ENCODE assay signal across 6 fruit fly cellular contexts in genomic region chr3R:23922502-23923350, dm6.
A peak's percentile ranks its signal among the peaks of the same experiment; 100 is the strongest.
TF ChIP-seq lines count a peak whose summit lies in the region.

Gene sba (minus strand): TSS chr3R:23922973.
Gene CG31141 (plus strand): TSS chr3R:23923300.

- peak; percentile 9 to 50 for TF ChIP-seq CTCF in S2 (optimal IDR thresholded peaks at IDR 0.05; lab: Kevin White, UChicago)
- peak; percentile 37 for TF ChIP-seq CTCF in whole organism, embryonic (GFP tag; optimal IDR thresholded peaks at IDR 0.05; lab: Kevin White, UChicago)

TF ChIP-seq in whole organism, adult, 20 proteins besides CTCF, POLR2A, EP300 and RAD21:
- no peak for TF ChIP-seq toe (GFP tag; optimal IDR thresholded peaks at IDR 0.05; lab: Kevin White, UChicago)
- peak; percentile 38 for TF ChIP-seq CG33017 (tag; optimal IDR thresholded peaks at IDR 0.05; lab: Kevin White, UChicago)
- no peak for TF ChIP-seq Clk (GFP tag; optimal IDR thresholded peaks at IDR 0.05; lab: Kevin White, UChicago)
- no peak for TF ChIP-seq kay (GFP tag; lab: Kevin White, UChicago; ENCODE audit: borderline replicate concordance)
- peak; percentile 70 for TF ChIP-seq Mnt (GFP tag; optimal IDR thresholded peaks at IDR 0.05; lab: Kevin White, UChicago)
- peak; percentile 40 for TF ChIP-seq CG7101 (tag; optimal IDR thresholded peaks at IDR 0.05; lab: Kevin White, UChicago)
- TF ChIP-seq bab1 (GFP tag; optimal IDR thresholded peaks at IDR 0.05; lab: Kevin White, UChicago): peak; percentile 34
- no peak for TF ChIP-seq CG14711 (tag; optimal IDR thresholded peaks at IDR 0.05; lab: Kevin White, UChicago)
- no peak for TF ChIP-seq CG12768 (GFP tag; optimal IDR thresholded peaks at IDR 0.05; lab: Kevin White, UChicago)
- TF ChIP-seq cic (GFP tag; optimal IDR thresholded peaks at IDR 0.05; lab: Kevin White, UChicago): peak; percentile 48
- no peak for TF ChIP-seq CG7045 (GFP tag; optimal IDR thresholded peaks at IDR 0.05; lab: Kevin White, UChicago)
- no peak for TF ChIP-seq CG11617 (GFP tag; optimal IDR thresholded peaks at IDR 0.05; lab: Kevin White, UChicago)
- TF ChIP-seq ovo (GFP tag; optimal IDR thresholded peaks at IDR 0.05; lab: Kevin White, UChicago): peak; percentile 27
- TF ChIP-seq cnc (optimal IDR thresholded peaks at IDR 0.05; lab: Kevin White, UChicago): no peak

TF ChIP-seq in whole organism, embryonic, 481 proteins besides CTCF, POLR2A, EP300 and RAD21 (continues in another document):
- peak; percentile 76 for TF ChIP-seq E2f2 (GFP tag; IDR thresholded peaks at IDR 0.05; lab: Robert Waterston, UW)
- no peak for TF ChIP-seq D19B (GFP tag; optimal IDR thresholded peaks at IDR 0.05; lab: Kevin White, UChicago)
- TF ChIP-seq CG3281 (GFP tag; optimal IDR thresholded peaks at IDR 0.05; lab: Kevin White, UChicago): no peak
- peak; percentile 43 for TF ChIP-seq row (GFP tag; IDR thresholded peaks at IDR 0.05; lab: Robert Waterston, UW)
- TF ChIP-seq ewg (GFP tag; optimal IDR thresholded peaks at IDR 0.05; lab: Kevin White, UChicago): no peak
- peak; percentile 86 for TF ChIP-seq hbn (GFP tag; IDR thresholded peaks at IDR 0.05; lab: Robert Waterston, UW; ENCODE audit: partially characterized antibody)
- TF ChIP-seq CG2712 (tag; optimal IDR thresholded peaks at IDR 0.05; lab: Kevin White, UChicago): peak; percentile 0
- TF ChIP-seq CG4424 (GFP tag; optimal IDR thresholded peaks at IDR 0.05; lab: Kevin White, UChicago): no peak
- no peak for TF ChIP-seq CG12769 (tag; optimal IDR thresholded peaks at IDR 0.05; lab: Kevin White, UChicago)
- no peak for TF ChIP-seq CG8281 (tag; optimal IDR thresholded peaks at IDR 0.05; lab: Kevin White, UChicago)
- TF ChIP-seq ase (GFP tag; IDR thresholded peaks at IDR 0.05; lab: Robert Waterston, UW): no peak
- TF ChIP-seq dimm (GFP tag; IDR thresholded peaks at IDR 0.05; lab: Robert Waterston, UW): no peak
- no peak for TF ChIP-seq fru (optimal IDR thresholded peaks at IDR 0.05; lab: Kevin White, UChicago)
- TF ChIP-seq slp2 (GFP tag; optimal IDR thresholded peaks at IDR 0.05; lab: Kevin White, UChicago): no peak
- TF ChIP-seq grau (tag; optimal IDR thresholded peaks at IDR 0.05; lab: Kevin White, UChicago): peak; percentile 21
- peak; percentile 78 for TF ChIP-seq tna (GFP tag; IDR thresholded peaks at IDR 0.05; lab: Robert Waterston, UW; ENCODE audit: partially characterized antibody)
- no peak for TF ChIP-seq CG7357 (GFP tag; IDR thresholded peaks at IDR 0.05; lab: Robert Waterston, UW)
- peak; percentile 70; the same call in 1 of the 3 replicates for TF ChIP-seq CG34422 (GFP tag; IDR thresholded peaks at IDR 0.05; lab: Robert Waterston, UW)
- TF ChIP-seq CG9797 (GFP tag; optimal IDR thresholded peaks at IDR 0.05; lab: Kevin White, UChicago): peak; percentile 76
- peak; percentile 11 for TF ChIP-seq CG7556 (GFP tag; optimal IDR thresholded peaks at IDR 0.05; lab: Kevin White, UChicago)

TF ChIP-seq in whole organism, prepupa, 60 proteins besides CTCF, POLR2A, EP300 and RAD21:
- TF ChIP-seq spab (GFP tag; optimal IDR thresholded peaks at IDR 0.05; lab: Kevin White, UChicago): no peak
- peak; percentile 39 for TF ChIP-seq Sox14 (GFP tag; optimal IDR thresholded peaks at IDR 0.05; lab: Kevin White, UChicago)
- TF ChIP-seq Smox (GFP tag; optimal IDR thresholded peaks at IDR 0.05; lab: Kevin White, UChicago): no peak
- TF ChIP-seq CG3032 (tag; optimal IDR thresholded peaks at IDR 0.05; lab: Kevin White, UChicago): peak; percentile 13
- TF ChIP-seq esn (GFP tag; optimal IDR thresholded peaks at IDR 0.05; lab: Kevin White, UChicago): peak; percentile 25
- TF ChIP-seq vri (GFP tag; optimal IDR thresholded peaks at IDR 0.05; lab: Kevin White, UChicago): peak; percentile 65
- TF ChIP-seq topi (GFP tag; optimal IDR thresholded peaks at IDR 0.05; lab: Kevin White, UChicago): peak; percentile 5
- no peak for TF ChIP-seq Eip93F (GFP tag; optimal IDR thresholded peaks at IDR 0.05; lab: Kevin White, UChicago)
- TF ChIP-seq eg (GFP tag; IDR thresholded peaks at IDR 0.05; lab: Robert Waterston, UW): no peak; the same call in 2 of the 3 replicates
- TF ChIP-seq Lpt (GFP tag; optimal IDR thresholded peaks at IDR 0.05; lab: Kevin White, UChicago): peak; percentile 30
- TF ChIP-seq CG6854 (GFP tag; optimal IDR thresholded peaks at IDR 0.05; lab: Kevin White, UChicago): peak; percentile 79
- TF ChIP-seq Eip75B (GFP tag; optimal IDR thresholded peaks at IDR 0.05; lab: Kevin White, UChicago): peak; percentile 20
- TF ChIP-seq Ets96B (tag; optimal IDR thresholded peaks at IDR 0.05; lab: Kevin White, UChicago): no peak
- TF ChIP-seq Eip78C (GFP tag; lab: Kevin White, UChicago): peak; percentile 67
- TF ChIP-seq dsx (GFP tag; optimal IDR thresholded peaks at IDR 0.05; lab: Kevin White, UChicago; ENCODE audit: poor library complexity, severe bottlenecking): peak; percentile 26
- TF ChIP-seq Met (GFP tag; optimal IDR thresholded peaks at IDR 0.05; lab: Kevin White, UChicago): no peak
- peak; percentile 42 for TF ChIP-seq CG15336 (GFP tag; IDR thresholded peaks at IDR 0.05; lab: Robert Waterston, UW)
- TF ChIP-seq dac (GFP tag; optimal IDR thresholded peaks at IDR 0.05; lab: Kevin White, UChicago): no peak
TF ChIP-seq in whole organism, prepupa: peak in this region for 11.

TF ChIP-seq in whole organism, pupa, 21 proteins besides CTCF, POLR2A, EP300 and RAD21:
- TF ChIP-seq CG17806 (tag; optimal IDR thresholded peaks at IDR 0.05; lab: Kevin White, UChicago): no peak
- TF ChIP-seq CG32121 (GFP tag; IDR thresholded peaks at IDR 0.05; lab: Robert Waterston, UW): no peak
- no peak for TF ChIP-seq CG13204 (GFP tag; optimal IDR thresholded peaks at IDR 0.05; lab: Kevin White, UChicago)
- no peak for TF ChIP-seq fd96Ca (GFP tag; IDR thresholded peaks at IDR 0.05; lab: Robert Waterston, UW)
- TF ChIP-seq CG8301 (tag; optimal IDR thresholded peaks at IDR 0.05; lab: Kevin White, UChicago): no peak
- peak; percentile 57; the same call in 1 of the 2 replicates for TF ChIP-seq CG12605 (GFP tag; IDR thresholded peaks at IDR 0.05; lab: Robert Waterston, UW)
- TF ChIP-seq D1 (tag; optimal IDR thresholded peaks at IDR 0.05; lab: Kevin White, UChicago): no peak
- peak; percentile 55; the same call in 2 of the 3 replicates for TF ChIP-seq CG4496 (GFP tag; IDR thresholded peaks at IDR 0.05; lab: Robert Waterston, UW)
- TF ChIP-seq Snoo (tag; optimal IDR thresholded peaks at IDR 0.05; lab: Kevin White, UChicago): peak; percentile 4
- no peak for TF ChIP-seq CG10348 (GFP tag; IDR thresholded peaks at IDR 0.05; lab: Robert Waterston, UW)
- TF ChIP-seq gl (tag; optimal IDR thresholded peaks at IDR 0.05; lab: Kevin White, UChicago): peak; percentile 36
- TF ChIP-seq Ets98B (GFP tag; IDR thresholded peaks at IDR 0.05; lab: Robert Waterston, UW): peak; percentile 58
- no peak for TF ChIP-seq Pif1A (GFP tag; optimal IDR thresholded peaks at IDR 0.05; lab: Kevin White, UChicago)
- TF ChIP-seq EcR (GFP tag; optimal IDR thresholded peaks at IDR 0.05; lab: Kevin White, UChicago): peak; percentile 24
- peak; percentile 46 for TF ChIP-seq CG8159 (tag; optimal IDR thresholded peaks at IDR 0.05; lab: Kevin White, UChicago)

TF ChIP-seq in whole organism, wandering third instar larva, 38 proteins besides CTCF, POLR2A, EP300 and RAD21:
- TF ChIP-seq foxo (GFP tag; optimal IDR thresholded peaks at IDR 0.05; lab: Kevin White, UChicago) (no peak), dsf (GFP tag; optimal IDR thresholded peaks at IDR 0.05; lab: Kevin White, UChicago; ENCODE audit: borderline replicate concordance) (no peak), Hr83 (GFP tag; optimal IDR thresholded peaks at IDR 0.05; lab: Kevin White, UChicago; ENCODE audit: poor library complexity, severe bottlenecking) (peak; percentile 62), h (GFP tag; optimal IDR thresholded peaks at IDR 0.05; lab: Kevin White, UChicago) (peak; percentile 18), br (GFP tag; optimal IDR thresholded peaks at IDR 0.05; lab: Kevin White, UChicago) (no peak), rgr (GFP tag; optimal IDR thresholded peaks at IDR 0.05; lab: Kevin White, UChicago) (peak; percentile 19), jim (GFP tag; optimal IDR thresholded peaks at IDR 0.05; lab: Kevin White, UChicago) (no peak), Sp1 (GFP tag; optimal IDR thresholded peaks at IDR 0.05; lab: Kevin White, UChicago) (peak; percentile 58), tai (GFP tag; optimal IDR thresholded peaks at IDR 0.05; lab: Kevin White, UChicago) (no peak), Hnf4 (GFP tag; optimal IDR thresholded peaks at IDR 0.05; lab: Kevin White, UChicago) (peak; percentile 40), pan (optimal IDR thresholded peaks at IDR 0.05; lab: Kevin White, UChicago) (no peak), Vsx2 (GFP tag; optimal IDR thresholded peaks at IDR 0.05; lab: Kevin White, UChicago; ENCODE audit: partially characterized antibody) (no peak), Mio (GFP tag; optimal IDR thresholded peaks at IDR 0.05; lab: Kevin White, UChicago) (no peak), Dif (GFP tag; optimal IDR thresholded peaks at IDR 0.05; lab: Kevin White, UChicago; ENCODE audit: partially characterized antibody) (peak; percentile 25), Rel (GFP tag; optimal IDR thresholded peaks at IDR 0.05; lab: Kevin White, UChicago) (no peak), Rel (tag; optimal IDR thresholded peaks at IDR 0.05; lab: Kevin White, UChicago) (peak; percentile 33), Jra (GFP tag; optimal IDR thresholded peaks at IDR 0.05; lab: Kevin White, UChicago) (peak; percentile 38)
